Fruit fly (Drosophila melanogaster) whole organism, prepupa: ENCODE measurements around the gene olf413.
A peak's percentile ranks its signal among the peaks of the same experiment; 100 is the strongest.

Source experiments
- CG10631 ChIP-seq: fragments of 200-800 bp; sonication (Bioruptor generic); optimal IDR thresholded peaks from 2 replicates; lab custom pipeline; 2016; ENCODE audit warnings: missing biosample characterization, missing genetic modification characterization
- CG10669 ChIP-seq: fragments of 200-800 bp; sonication (Bioruptor generic); optimal IDR thresholded peaks from 3 replicates; lab custom pipeline; 2018; ENCODE audit warnings: missing biosample characterization, mild to moderate bottlenecking, missing genetic modification characterization, moderate library complexity
- CG11294 ChIP-seq: fragments of 200-800 bp; sonication (Bioruptor generic); IDR thresholded peaks from 2 replicates; pipeline ENCODE4 v1.3.6; 2022; ENCODE audit warnings: missing biosample characterization, missing genetic modification characterization
- CG11762 ChIP-seq: fragments of 200-800 bp; sonication (Bioruptor generic); optimal IDR thresholded peaks from 3 replicates; lab custom pipeline; 2016; ENCODE audit warnings: missing biosample characterization, missing genetic modification characterization; ENCODE audit not compliant: insufficient read depth
- CG11902 ChIP-seq: fragments of 200-800 bp; sonication (Bioruptor generic); optimal IDR thresholded peaks from 3 replicates; lab custom pipeline; 2016; ENCODE audit warnings: missing biosample characterization, missing genetic modification characterization
- CG15336 ChIP-seq: fragments of 200-800 bp; sonication (Bioruptor generic); IDR thresholded peaks from 2 replicates; pipeline ENCODE4 v1.3.6; 2022; ENCODE audit warnings: missing biosample characterization, missing genetic modification characterization
- CG1621 ChIP-seq: fragments of 200-800 bp; sonication (Bioruptor generic); optimal IDR thresholded peaks from 3 replicates; lab custom pipeline; 2018; ENCODE audit warnings: missing biosample characterization, mild to moderate bottlenecking, missing genetic modification characterization
- CG16779 ChIP-seq: fragments of 200-800 bp; sonication (Bioruptor generic); optimal IDR thresholded peaks from 3 replicates; lab custom pipeline; 2017; ENCODE audit warnings: missing biosample characterization, mild to moderate bottlenecking, missing genetic modification characterization
- CG3032 ChIP-seq: fragments of 200-800 bp; optimal IDR thresholded peaks from 2 replicates; lab custom pipeline; 2019; ENCODE audit warnings: missing biosample characterization, mild to moderate bottlenecking, missing genetic modification characterization, moderate library complexity
- CG31627 ChIP-seq: fragments of 200-800 bp; sonication (Bioruptor generic); optimal IDR thresholded peaks from 3 replicates; lab custom pipeline; 2016; ENCODE audit warnings: missing biosample characterization, missing genetic modification characterization
- CG34406 ChIP-seq: fragments of 200-800 bp; sonication (Bioruptor generic); optimal IDR thresholded peaks from 3 replicates; lab custom pipeline; 2016; ENCODE audit warnings: missing biosample characterization, missing genetic modification characterization
- CG3919 ChIP-seq: fragments of 200-800 bp; sonication (Bioruptor generic); optimal IDR thresholded peaks from 3 replicates; lab custom pipeline; 2016; ENCODE audit warnings: missing biosample characterization, missing genetic modification characterization
- CG6163 ChIP-seq: fragments of 200-800 bp; sonication (Bioruptor generic); IDR thresholded peaks from 3 replicates; pipeline ENCODE4 v1.3.6; 2022; ENCODE audit warnings: missing biosample characterization, missing genetic modification characterization
- CG6276 ChIP-seq: fragments of 200-800 bp; sonication (Bioruptor generic); optimal IDR thresholded peaks from 2 replicates; lab custom pipeline; 2017; ENCODE audit warnings: missing biosample characterization, mild to moderate bottlenecking, missing genetic modification characterization
- CG6792 ChIP-seq: fragments of 200-800 bp; sonication (Bioruptor generic); optimal IDR thresholded peaks from 3 replicates; lab custom pipeline; 2016; ENCODE audit warnings: missing biosample characterization, missing genetic modification characterization
- CG8319 ChIP-seq: fragments of 200-800 bp; sonication (Bioruptor generic); optimal IDR thresholded peaks from 3 replicates; lab custom pipeline; 2016; ENCODE audit warnings: missing biosample characterization, missing genetic modification characterization
- CG9139 ChIP-seq: fragments of 200-800 bp; sonication (Bioruptor generic); optimal IDR thresholded peaks from 3 replicates; lab custom pipeline; 2017; ENCODE audit warnings: missing biosample characterization, mild to moderate bottlenecking, missing genetic modification characterization
- Eip78C ChIP-seq: fragments of 200-800 bp; sonication (Bioruptor generic); peaks from one replicate; lab custom pipeline; 2016; ENCODE audit warnings: missing biosample characterization, missing genetic modification characterization
- Eip93F ChIP-seq: fragments of 200-800 bp; sonication (Bioruptor generic); optimal IDR thresholded peaks from 2 replicates; lab custom pipeline; 2016; ENCODE audit warnings: missing biosample characterization, mild to moderate bottlenecking, missing genetic modification characterization
- Ets21C ChIP-seq: fragments of 200-800 bp; sonication (Bioruptor generic); optimal IDR thresholded peaks from 3 replicates; lab custom pipeline; 2016; ENCODE audit warnings: missing biosample characterization, missing genetic modification characterization
- Ets96B ChIP-seq: fragments of 200-800 bp; optimal IDR thresholded peaks from 2 replicates; lab custom pipeline; 2019; ENCODE audit warnings: missing biosample characterization, mild to moderate bottlenecking, missing genetic modification characterization, moderate library complexity
- Gug ChIP-seq: fragments of 200-800 bp; sonication (Bioruptor generic); IDR thresholded peaks from 2 replicates; pipeline ENCODE4 v1.3.6; 2022; ENCODE audit warnings: missing biosample characterization, missing genetic modification characterization
- Hr38 ChIP-seq: sonication (Bioruptor generic); optimal IDR thresholded peaks from 2 replicates; lab custom pipeline; 2016; ENCODE audit warnings: missing biosample characterization, missing genetic modification characterization
- Hr39 ChIP-seq: fragments of 200-800 bp; sonication (Bioruptor generic); optimal IDR thresholded peaks from 2 replicates; lab custom pipeline; 2016; ENCODE audit warnings: missing biosample characterization, missing genetic modification characterization
- Hr4 ChIP-seq: fragments of 200-800 bp; sonication (Bioruptor generic); optimal IDR thresholded peaks from 3 replicates; lab custom pipeline; 2016; ENCODE audit warnings: missing biosample characterization, missing genetic modification characterization
- Lpt ChIP-seq: fragments of 200-800 bp; sonication (Bioruptor generic); optimal IDR thresholded peaks from 3 replicates; lab custom pipeline; 2016; ENCODE audit warnings: missing biosample characterization, missing genetic modification characterization
- OdsH ChIP-seq: fragments of 200-800 bp; sonication (Bioruptor generic); optimal IDR thresholded peaks from 3 replicates; lab custom pipeline; 2016; ENCODE audit warnings: missing biosample characterization, missing genetic modification characterization
- Sox102F ChIP-seq: fragments of 200-800 bp; sonication (Bioruptor generic); optimal IDR thresholded peaks from 2 replicates; lab custom pipeline; 2016; ENCODE audit warnings: missing biosample characterization, mild to moderate bottlenecking, missing genetic modification characterization
- Sox14 ChIP-seq: fragments of 200-800 bp; sonication (Bioruptor generic); optimal IDR thresholded peaks from 3 replicates; lab custom pipeline; 2016; ENCODE audit warnings: missing biosample characterization, missing genetic modification characterization
- Sox15 ChIP-seq: fragments of 200-800 bp; sonication (Bioruptor generic); optimal IDR thresholded peaks from 3 replicates; lab custom pipeline; 2016; ENCODE audit warnings: missing biosample characterization, missing genetic modification characterization
- acj6 ChIP-seq: fragments of 200-800 bp; sonication (Bioruptor generic); optimal IDR thresholded peaks from 3 replicates; lab custom pipeline; 2016; ENCODE audit warnings: missing biosample characterization, missing genetic modification characterization
- cyc ChIP-seq: fragments of 200-800 bp; sonication (Bioruptor generic); optimal IDR thresholded peaks from 3 replicates; lab custom pipeline; 2016; ENCODE audit warnings: missing biosample characterization, missing genetic modification characterization
- eg ChIP-seq: fragments of 200-800 bp; sonication (Bioruptor generic); IDR thresholded peaks from 3 replicates; pipeline ENCODE4 v1.3.6; 2022; ENCODE audit warnings: missing biosample characterization, missing genetic modification characterization
- fd85E ChIP-seq: fragments of 200-800 bp; sonication (Bioruptor generic); optimal IDR thresholded peaks from 3 replicates; lab custom pipeline; 2016; ENCODE audit warnings: missing biosample characterization, missing genetic modification characterization
- pdm3 ChIP-seq: fragments of 200-800 bp; sonication (Bioruptor generic); optimal IDR thresholded peaks from 3 replicates; lab custom pipeline; 2016; ENCODE audit warnings: missing biosample characterization, missing genetic modification characterization
- salr ChIP-seq, 2 experiments: fragments of 200-800 bp; sonication (Bioruptor generic); optimal IDR thresholded peaks; 3 replicates each; lab custom pipeline; 2016 to 2018; ENCODE audit warnings: missing biosample characterization in 2 of 2, missing genetic modification characterization in 2 of 2, mild to moderate bottlenecking in 1 of 2
- spab ChIP-seq: fragments of 200-800 bp; sonication (Bioruptor generic); optimal IDR thresholded peaks from 2 replicates; lab custom pipeline; 2017; ENCODE audit warnings: missing biosample characterization, mild to moderate bottlenecking, missing genetic modification characterization, missing genetic modification reagents
- ss ChIP-seq, 2 experiments: fragments of 200-800 bp; sonication (Bioruptor generic); optimal IDR thresholded peaks; 2 replicates in 1 of 2; 3 replicates in 1 of 2; lab custom pipeline; 2017 to 2018; ENCODE audit warnings: mild to moderate bottlenecking in 2 of 2, missing biosample characterization in 2 of 2, missing genetic modification characterization in 2 of 2, moderate library complexity in 1 of 2
- svp ChIP-seq: fragments of 200-800 bp; sonication (Bioruptor generic); peaks from one replicate; lab custom pipeline; 2016; ENCODE audit warnings: missing biosample characterization, missing genetic modification characterization
- topi ChIP-seq: fragments of 200-800 bp; sonication (Bioruptor generic); optimal IDR thresholded peaks from 3 replicates; lab custom pipeline; 2016; ENCODE audit warnings: missing biosample characterization, missing genetic modification characterization

Gene olf413

DNA sequence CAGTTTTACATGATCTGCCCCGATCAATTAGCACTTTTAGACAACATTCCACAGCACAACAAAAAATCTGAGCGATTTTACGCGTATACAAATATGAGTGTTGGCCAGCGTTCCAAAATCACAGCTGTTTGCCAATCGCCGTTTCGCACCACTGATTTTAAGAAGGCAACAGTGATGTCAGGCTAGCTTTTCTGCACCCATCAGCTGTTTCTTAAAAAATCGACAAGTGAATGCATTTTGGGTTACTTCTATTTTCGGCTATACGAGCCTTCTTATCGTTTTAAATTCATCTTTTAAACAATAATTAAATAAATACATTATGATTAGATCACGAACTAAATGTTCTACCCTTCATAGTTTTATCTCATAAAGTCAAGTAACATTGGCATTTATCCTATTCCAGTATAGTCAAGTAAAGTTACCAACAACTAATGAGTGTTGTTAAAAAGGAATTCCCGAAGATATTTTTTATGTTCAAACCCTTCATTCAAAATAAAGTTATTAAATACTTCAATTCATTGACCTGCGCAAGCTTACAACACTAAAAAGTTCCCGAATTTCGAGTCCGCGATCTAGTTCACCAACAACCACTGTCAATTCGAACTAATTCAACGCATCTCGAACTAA lies 127.0 kb downstream of the olf413 start, which contains the start of the genes Rich and Ddx1 (continued):
- TF ChIP-seq Hr38, result no peak
- peak; percentile 33 for TF ChIP-seq Sox102F (GFP tag; lab: Kevin White, UChicago)
- TF ChIP-seq CG10669 (GFP tag; lab: Kevin White, UChicago), result no peak
- peak; percentile 86 for TF ChIP-seq Eip78C (GFP tag; lab: Kevin White, UChicago)
- no peak for TF ChIP-seq fd85E (GFP tag; lab: Kevin White, UChicago)
- TF ChIP-seq topi (GFP tag; lab: Kevin White, UChicago), result peak; percentile 50
- TF ChIP-seq Ets96B (tag; lab: Kevin White, UChicago), result peak; percentile 30
- TF ChIP-seq CG3032 (tag; lab: Kevin White, UChicago), result peak; percentile 35
- TF ChIP-seq Gug, result no peak
- no peak for TF ChIP-seq CG6163 (GFP tag; lab: Robert Waterston, UW)
- TF ChIP-seq Lpt (GFP tag; lab: Kevin White, UChicago), result no peak
- TF ChIP-seq CG9139 (GFP tag; lab: Kevin White, UChicago), result no peak
- TF ChIP-seq CG6792, result peak; percentile 27
- TF ChIP-seq pdm3 (GFP tag; lab: Kevin White, UChicago), result peak; percentile 62
- TF ChIP-seq CG11294, result no peak
- no peak for TF ChIP-seq CG16779
- TF ChIP-seq Eip93F (GFP tag; lab: Kevin White, UChicago), result no peak
- peak; percentile 56 for TF ChIP-seq cyc (GFP tag; lab: Kevin White, UChicago)
- no peak for TF ChIP-seq spab (GFP tag; lab: Kevin White, UChicago)
- TF ChIP-seq eg, result peak; percentile 29; the same call in 1 of the 3 replicates
- peak; percentile 11 for TF ChIP-seq CG34406
- peak; percentile 32 for TF ChIP-seq CG11902 (GFP tag; lab: Kevin White, UChicago)
- peak; percentile 52 for TF ChIP-seq acj6 (GFP tag; lab: Kevin White, UChicago)

DNA sequence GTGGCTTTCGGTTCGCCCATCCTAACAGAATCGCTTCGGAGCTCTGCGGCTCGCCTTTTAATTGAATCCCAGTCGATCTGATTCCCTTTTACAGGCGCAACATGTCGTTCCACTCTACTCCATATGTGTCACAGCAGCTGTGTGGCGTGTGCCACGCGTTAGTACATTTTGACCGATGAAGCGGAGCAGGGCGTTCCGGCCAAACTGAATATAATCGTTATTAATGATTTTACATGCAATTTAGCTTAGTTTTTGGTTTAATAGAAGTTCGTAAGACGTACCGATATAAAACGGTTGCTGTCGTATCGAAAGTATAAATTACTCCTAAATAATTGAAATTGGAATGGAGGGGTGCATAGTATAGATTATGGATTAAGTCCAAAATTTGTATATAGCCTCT lies 130.6 kb downstream of the olf413 start, which contains the start of gene CG11523:
Gene CG11523 (minus strand): TSS at position 145 of the 400 bp plus-strand sequence.
- TF ChIP-seq CG3919 (GFP tag; lab: Kevin White, UChicago) (peak; percentile 23), Hr39 (GFP tag; lab: Kevin White, UChicago) (peak; percentile 46), CG9139 (GFP tag; lab: Kevin White, UChicago) (no peak), svp (GFP tag; lab: Kevin White, UChicago) (no peak), CG10631 (GFP tag; lab: Kevin White, UChicago) (no peak), ss (GFP tag; optimal IDR thresholded peaks at IDR 0.05; lab: Kevin White, UChicago) (no peak), CG11762 (no peak), cyc (GFP tag; lab: Kevin White, UChicago) (peak; percentile 4), Sox14 (GFP tag; lab: Kevin White, UChicago) (peak; percentile 14), Lpt (GFP tag; lab: Kevin White, UChicago) (no peak), CG8319 (GFP tag; lab: Kevin White, UChicago) (no peak), CG11294 (no peak), Eip93F (GFP tag; lab: Kevin White, UChicago) (no peak), OdsH (GFP tag; lab: Kevin White, UChicago) (no peak), CG6276 (GFP tag; lab: Kevin White, UChicago) (no peak), spab (GFP tag; lab: Kevin White, UChicago) (no peak), CG31627 (GFP tag; lab: Kevin White, UChicago) (peak; percentile 21), CG3032 (tag; lab: Kevin White, UChicago) (peak; percentile 39), salr (GFP tag; optimal IDR thresholded peaks at IDR 0.05; lab: Kevin White, UChicago) (no peak), eg (peak; percentile 5; the same call in 1 of the 3 replicates), CG34406 (no peak), Sox15 (GFP tag; lab: Kevin White, UChicago) (no peak), Eip78C (GFP tag; lab: Kevin White, UChicago) (peak; percentile 69), CG15336 (GFP tag; lab: Robert Waterston, UW) (no peak), CG10669 (GFP tag; lab: Kevin White, UChicago) (peak; percentile 95), Hr4 (GFP tag; lab: Kevin White, UChicago) (no peak), pdm3 (GFP tag; lab: Kevin White, UChicago) (peak; percentile 23), CG1621 (tag; lab: Kevin White, UChicago) (peak; percentile 95), Ets21C (GFP tag; lab: Kevin White, UChicago) (peak; percentile 11)
